Worm (Caenorhabditis elegans) whole organism, L4/young adult: ENCODE measurements around the gene unc-44.

ENCODE experiments used
- W03F9.2 ChIP-seq: fragments of 150-350 bp; optimal IDR thresholded peaks from 2 replicates; lab custom pipeline; 2014; ENCODE audit warnings: missing biosample characterization, missing genetic modification characterization
- dao-5 ChIP-seq: sonication (generic microtip); optimal IDR thresholded peaks from 2 replicates; lab custom pipeline; 2016; ENCODE audit warnings: missing genotype, missing genetic modification characterization, moderate library complexity, missing compliant biosample characterization
- him-1 ChIP-seq: sonication (generic microtip); optimal IDR thresholded peaks from 2 replicates; lab custom pipeline; 2016; ENCODE audit warnings: missing genotype, missing genetic modification reagents, missing genetic modification characterization, missing compliant biosample characterization

unc-44 gene

ce11 chrIV:5975202-5975601, at the start of gene unc-44:
Gene unc-44 (plus strand): TSS chrIV:5975557.
- no peak for TF ChIP-seq him-1
- TF ChIP-seq dao-5 (tag; lab: Kevin White, UChicago) = no peak
- TF ChIP-seq W03F9.2 (tag; lab: Kevin White, UChicago) = no peak

DNA sequence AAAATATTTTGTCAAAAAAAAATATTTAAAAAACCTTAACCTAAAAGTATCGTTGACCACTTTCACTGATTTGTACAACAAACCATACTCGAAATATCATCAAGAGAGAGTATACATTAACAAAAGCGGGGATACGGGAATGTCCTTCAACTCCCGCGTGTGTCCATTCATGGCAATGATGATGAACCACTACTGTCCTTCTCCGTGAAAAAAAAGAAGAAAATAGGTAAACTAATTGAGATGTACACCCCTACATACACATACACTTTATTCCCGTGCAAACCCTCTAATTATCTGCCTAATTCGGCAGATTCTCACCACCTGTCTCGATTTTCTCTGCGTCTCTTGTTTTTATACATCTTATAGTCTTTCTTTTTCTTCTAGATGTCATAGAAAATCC, 48.7 kb upstream of the unc-44 start:
- TF ChIP-seq dao-5 (tag; lab: Kevin White, UChicago) (no peak), him-1 (no peak), W03F9.2 (tag; lab: Kevin White, UChicago) (no peak)

- TF ChIP-seq W03F9.2 (tag; lab: Kevin White, UChicago) (no peak), dao-5 (tag; lab: Kevin White, UChicago) (no peak), him-1 (no peak)
Observed at ce11 chrIV:5927805-5928204, 47.6 kb upstream of the unc-44 start.

ce11 chrIV:5928957-5929356, 46.4 kb upstream of the unc-44 start:
- TF ChIP-seq W03F9.2 (tag; lab: Kevin White, UChicago) (no peak), dao-5 (tag; lab: Kevin White, UChicago) (no peak), him-1 (no peak)

- no peak for TF ChIP-seq W03F9.2 (tag; lab: Kevin White, UChicago)
- no peak for TF ChIP-seq him-1
- TF ChIP-seq dao-5 (tag; lab: Kevin White, UChicago) = no peak
Observed at ce11 chrIV:5930345-5930744, 45.0 kb upstream of the unc-44 start, which contains the start of gene lin-33. Gene lin-33 (plus strand): TSS chrIV:5930645.

ce11 chrIV:5934046-5934445, 41.3 kb upstream of the unc-44 start, which contains the start of gene H32C10.1:
Gene H32C10.1 (plus strand): TSS chrIV:5934346.
- no peak for TF ChIP-seq him-1
- TF ChIP-seq W03F9.2 (tag; lab: Kevin White, UChicago) = no peak
- TF ChIP-seq dao-5 (tag; lab: Kevin White, UChicago) = no peak

ce11 chrIV:5937106-5937505, 38.3 kb upstream of the unc-44 start:
- no peak for TF ChIP-seq W03F9.2 (tag; lab: Kevin White, UChicago)

DNA sequence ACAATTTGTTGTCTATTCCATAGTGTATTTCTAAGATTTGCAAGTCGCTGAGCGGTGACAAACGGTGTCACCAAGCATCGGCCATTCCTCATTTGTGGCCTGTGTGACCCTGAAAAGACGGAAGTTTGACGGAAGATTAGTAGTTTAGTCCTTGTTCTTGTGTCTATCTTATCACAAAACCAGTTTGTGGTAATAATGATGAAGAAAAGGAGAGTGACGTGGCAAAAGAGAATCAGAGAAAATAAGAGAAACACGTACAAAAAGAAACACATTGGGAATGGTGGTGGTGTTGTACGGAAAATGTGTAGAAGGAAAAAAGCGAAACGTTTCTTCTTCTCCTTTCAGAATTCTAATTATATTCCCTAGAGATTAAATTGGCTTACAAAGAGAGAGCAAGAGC, 36.2 kb upstream of the unc-44 start, which contains the start of gene mcu-1:
mcu-1 (minus strand) TSS at position 109 of the 400 bp plus-strand sequence.
- no peak for TF ChIP-seq W03F9.2 (tag; lab: Kevin White, UChicago)
- no peak for TF ChIP-seq dao-5 (tag; lab: Kevin White, UChicago)
- TF ChIP-seq him-1 = no peak

- TF ChIP-seq W03F9.2 (tag; lab: Kevin White, UChicago) (no peak), him-1 (no peak), dao-5 (tag; lab: Kevin White, UChicago) (no peak)
Observed at ce11 chrIV:5939908-5940307, 35.4 kb upstream of the unc-44 start.

- TF ChIP-seq dao-5 (tag; lab: Kevin White, UChicago) = no peak
- TF ChIP-seq him-1 = no peak
- TF ChIP-seq W03F9.2 (tag; lab: Kevin White, UChicago) = no peak
Observed at ce11 chrIV:5940608-5941007, 34.7 kb upstream of the unc-44 start.

DNA sequence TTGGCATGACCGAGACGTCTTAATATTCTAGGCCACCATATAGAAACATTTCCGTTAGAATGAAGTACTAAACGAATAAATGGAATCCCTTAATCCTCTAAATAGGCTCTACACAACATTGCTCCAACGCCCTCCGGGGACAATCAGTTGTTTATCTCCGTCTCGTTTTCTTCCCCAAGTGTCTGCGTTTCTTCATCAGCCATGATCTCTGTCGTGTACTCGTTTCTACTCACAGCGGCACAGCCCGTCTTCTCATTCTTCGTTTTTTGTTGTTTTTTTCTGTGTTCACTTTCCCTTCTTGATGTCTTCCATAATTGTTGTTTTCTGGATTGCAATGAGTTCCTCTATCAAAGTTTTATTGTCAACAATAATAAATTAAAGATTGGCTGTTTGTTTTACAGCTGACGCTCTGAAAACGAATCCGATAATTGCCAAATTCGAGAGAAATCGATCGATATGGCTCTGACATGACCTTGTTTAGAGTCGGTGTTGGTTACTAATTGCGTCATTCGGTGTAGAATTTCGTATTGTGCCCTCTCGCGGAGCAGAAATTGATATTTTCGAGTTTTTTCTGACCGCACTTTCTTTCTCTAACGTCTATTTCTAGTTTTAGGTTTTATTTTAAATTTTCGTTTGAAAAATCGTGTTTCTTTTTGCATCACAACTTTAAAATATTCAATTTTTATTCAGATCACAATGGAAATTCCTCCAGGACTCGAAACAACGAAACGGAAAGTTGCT, 34.0 kb upstream of the unc-44 start, which contains the start of gene pfkb-1.2:
pfkb-1.2 (plus strand) TSS at position 691 of the 741 bp plus-strand sequence.
- TF ChIP-seq him-1 = no peak
- TF ChIP-seq dao-5 (tag; lab: Kevin White, UChicago) = no peak
- no peak for TF ChIP-seq W03F9.2 (tag; lab: Kevin White, UChicago)

- no peak for TF ChIP-seq him-1
- no peak for TF ChIP-seq W03F9.2 (tag; lab: Kevin White, UChicago)
- no peak for TF ChIP-seq dao-5 (tag; lab: Kevin White, UChicago)
Observed at ce11 chrIV:5944172-5944571, 31.2 kb upstream of the unc-44 start.

DNA sequence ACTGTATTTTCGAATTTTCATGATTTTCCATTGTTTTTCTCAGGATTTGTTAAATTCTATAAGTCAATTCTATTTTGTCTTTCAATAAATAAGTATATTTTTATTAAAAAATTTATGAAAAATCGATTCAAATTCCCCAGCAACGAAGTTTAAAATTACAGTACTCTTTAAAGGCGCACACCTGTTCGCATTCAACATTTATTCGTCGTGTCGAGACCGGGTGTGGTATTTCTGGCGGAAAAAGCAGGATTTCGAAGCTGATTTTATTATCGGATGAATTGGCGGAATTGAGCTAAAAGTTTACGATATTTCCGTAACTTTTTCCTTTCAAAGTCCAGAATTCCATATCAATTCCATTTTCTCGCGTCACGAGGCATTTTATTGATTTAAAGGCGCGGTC, 29.9 kb upstream of the unc-44 start:
- no peak for TF ChIP-seq him-1
- no peak for TF ChIP-seq dao-5 (tag; lab: Kevin White, UChicago)
- TF ChIP-seq W03F9.2 (tag; lab: Kevin White, UChicago) = no peak

DNA sequence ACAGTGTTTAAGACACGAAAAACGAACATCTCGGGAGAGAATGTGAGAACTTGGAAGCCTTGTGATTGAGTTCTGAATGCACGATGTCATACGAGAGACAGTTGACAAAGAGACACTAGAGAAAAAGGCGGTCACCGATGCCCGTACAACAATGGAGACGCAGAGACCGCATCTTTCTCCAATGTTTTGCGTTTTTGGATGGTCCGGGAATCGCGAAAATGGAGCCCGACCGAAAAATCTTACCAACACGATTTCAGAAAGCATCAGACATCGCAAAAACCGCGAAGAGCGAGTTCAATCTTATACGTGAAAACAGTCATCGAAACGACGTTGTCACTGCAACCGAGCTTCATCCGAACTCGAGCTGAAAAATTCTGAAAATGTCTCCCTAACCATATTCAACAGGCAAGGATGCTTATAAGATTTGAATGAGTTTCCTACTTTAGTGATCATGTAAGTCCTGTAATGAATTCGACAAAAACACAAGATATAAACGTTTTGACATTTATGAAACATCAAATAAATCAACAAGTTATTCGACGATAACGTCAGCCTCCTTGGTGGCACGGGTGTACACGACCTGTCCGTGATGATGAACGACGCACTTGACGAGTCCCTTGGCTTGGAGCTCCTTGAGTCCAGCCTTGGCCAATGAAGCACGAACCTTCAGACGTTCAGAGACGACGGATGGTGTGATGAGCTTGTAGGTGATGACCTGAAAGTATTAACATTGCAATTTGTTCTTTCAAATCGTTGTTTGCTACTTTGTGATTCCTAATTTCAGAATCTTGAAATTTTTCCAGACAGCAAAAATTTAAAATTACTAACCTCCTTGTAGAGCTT, 28.5 kb upstream of the unc-44 start, which contains the start of gene inx-7:
inx-7 (minus strand) TSS at position 37 of the 843 bp plus-strand sequence.
- TF ChIP-seq dao-5 (tag; lab: Kevin White, UChicago) (no peak), W03F9.2 (tag; lab: Kevin White, UChicago) (peak; percentile 5), him-1 (no peak)
